Worm (Caenorhabditis elegans) whole organism, young adult: ENCODE measurements around the gene fipr-18.

Experiments used
- T26A5.8 ChIP-seq: sonication (generic microtip); optimal IDR thresholded peaks from 2 replicates; lab custom pipeline; 2016; ENCODE audit warnings: missing genetic modification characterization, missing compliant biosample characterization
- akir-1 ChIP-seq: fragments of 200-800 bp; sonication (Bioruptor generic); optimal IDR thresholded peaks from 2 replicates; lab custom pipeline; 2018; ENCODE audit warnings: mild to moderate bottlenecking, missing genetic modification characterization, moderate library complexity, missing compliant biosample characterization
- atf-7 ChIP-seq: sonication (generic microtip); optimal IDR thresholded peaks from 2 replicates; lab custom pipeline; 2017; ENCODE audit warnings: mild to moderate bottlenecking, missing genetic modification characterization, missing compliant biosample characterization
- ceh-58 ChIP-seq: fragments of 200-800 bp; sonication (Bioruptor generic); IDR thresholded peaks from 2 replicates; pipeline ENCODE4 v1.3.6; 2022; ENCODE audit warnings: missing genetic modification characterization, missing compliant biosample characterization
- die-1 ChIP-seq: sonication (generic microtip); optimal IDR thresholded peaks from 2 replicates; lab custom pipeline; 2016; ENCODE audit warnings: missing genotype, mild to moderate bottlenecking, missing genetic modification characterization, missing compliant biosample characterization
- lin-54 ChIP-seq: fragments of 200-800 bp; sonication (Bioruptor generic); optimal IDR thresholded peaks from 2 replicates; lab custom pipeline; 2018; ENCODE audit warnings: mild to moderate bottlenecking, missing genetic modification characterization, missing compliant biosample characterization
- nfya-1 ChIP-seq: sonication (generic microtip); optimal IDR thresholded peaks from 2 replicates; lab custom pipeline; 2017; ENCODE audit warnings: antibody characterized with exemption, missing compliant biosample characterization, missing genetic modification characterization, borderline replicate concordance; ENCODE audit not compliant: insufficient read depth
- nhr-90 ChIP-seq: sonication (generic microtip); optimal IDR thresholded peaks from 2 replicates; lab custom pipeline; 2016; ENCODE audit warnings: missing genotype, mild to moderate bottlenecking, missing genetic modification characterization, missing compliant biosample characterization
- snpc-4 ChIP-seq, 5 experiments: fragments of 150-350 bp in 1 of 5; sonication (generic microtip) in 4 of 5; optimal IDR thresholded peaks; 2 replicates each; lab custom pipeline; 2014 to 2018; ENCODE audit warnings: missing genetic modification characterization in 5 of 5, missing biosample characterization in 3 of 5, antibody characterized with exemption in 2 of 5, mild to moderate bottlenecking in 2 of 5, missing compliant biosample characterization in 2 of 5, missing genotype in 2 of 5, moderate library complexity in 2 of 5, missing genetic modification reagents in 1 of 5
- unc-62 ChIP-seq: fragments of 150-350 bp; optimal IDR thresholded peaks from 2 replicates; lab custom pipeline; 2014; ENCODE audit warnings: missing biosample characterization, missing genetic modification reagents, missing genetic modification characterization

DNA sequence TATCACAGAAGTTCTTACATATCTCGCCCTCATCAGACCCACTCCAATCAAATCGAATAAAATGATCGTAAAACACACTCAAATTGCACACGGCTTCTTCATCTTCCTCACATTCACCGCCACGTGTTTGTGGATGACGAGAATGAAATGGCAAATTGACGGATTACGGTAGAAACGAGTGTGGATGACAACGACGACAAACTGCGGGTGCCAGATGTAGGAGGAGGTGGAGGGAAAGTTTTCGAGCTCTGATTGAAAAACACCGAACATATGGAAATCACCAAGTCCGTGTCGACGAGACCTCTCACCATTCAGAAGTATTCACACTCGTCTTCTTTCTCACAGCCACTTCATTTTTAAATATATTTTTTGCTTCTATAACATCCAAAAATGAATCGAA, 903 bp downstream of the fipr-18 start, which contains the start of gene mls-1:
- no peak for TF ChIP-seq lin-54
- no peak for TF ChIP-seq nhr-90 (tag; lab: Kevin White, UChicago)
- no peak for TF ChIP-seq unc-62 (GFP tag; lab: Kevin White, UChicago)
- TF ChIP-seq ceh-58 (GFP tag; lab: Robert Waterston, UW): no peak
- no peak for TF ChIP-seq snpc-4 (GFP tag; optimal IDR thresholded peaks at IDR 0.05; lab: Kevin White, UChicago)
- no peak for TF ChIP-seq snpc-4 (tag; optimal IDR thresholded peaks at IDR 0.05; lab: Kevin White, UChicago)
- no peak for TF ChIP-seq atf-7
- no peak for TF ChIP-seq akir-1 (GFP tag; lab: Kevin White, UChicago)
- no peak for TF ChIP-seq T26A5.8
- no peak for TF ChIP-seq die-1 (tag; lab: Kevin White, UChicago)
- no peak for TF ChIP-seq nfya-1 (tag; lab: Kevin White, UChicago)
